Worm (Caenorhabditis elegans): ENCODE results near the gene fbxa-94.

The fbxa-94 gene

ce11 chrV:15572613-15573012 lies at the start of gene fbxa-94:
Gene fbxa-94 (plus strand): TSS chrV:15572913.
- no peak for TF ChIP-seq unc-62 (GFP tag; optimal IDR thresholded peaks at IDR 0.05)

ce11 chrV:15529069-15529468 lies 43.6 kb upstream of the fbxa-94 start, which contains the start of gene srh-276:
Gene srh-276 (plus strand): TSS chrV:15529369.
- no peak for TF ChIP-seq unc-62 (GFP tag; optimal IDR thresholded peaks at IDR 0.05)

ce11 chrV:15533096-15533495 lies 39.6 kb upstream of the fbxa-94 start, which contains the start of gene F21A3.11:
Gene F21A3.11 (minus strand): TSS chrV:15533212.
- no peak for TF ChIP-seq unc-62 (GFP tag; optimal IDR thresholded peaks at IDR 0.05)

ce11 chrV:15533864-15534263 lies 38.8 kb upstream of the fbxa-94 start, which contains the start of gene F21A3.2:
Gene F21A3.2 (minus strand): TSS chrV:15533964.
- TF ChIP-seq unc-62 (GFP tag; optimal IDR thresholded peaks at IDR 0.05): no peak

- TF ChIP-seq unc-62 (GFP tag; optimal IDR thresholded peaks at IDR 0.05): no peak
Observed at ce11 chrV:15536320-15536719, 36.4 kb upstream of the fbxa-94 start, which contains the start of gene F21A3.4. Gene F21A3.4 (plus strand): TSS chrV:15536620.

ce11 chrV:15537923-15538322 lies 34.8 kb upstream of the fbxa-94 start, which contains the start of gene prde-1:
Gene prde-1 (plus strand): TSS chrV:15538244.
- TF ChIP-seq unc-62 (GFP tag; optimal IDR thresholded peaks at IDR 0.05): no peak

- TF ChIP-seq unc-62 (GFP tag; optimal IDR thresholded peaks at IDR 0.05): no peak
Observed at ce11 chrV:15543252-15543651, 29.5 kb upstream of the fbxa-94 start.

- no peak for TF ChIP-seq unc-62 (GFP tag; optimal IDR thresholded peaks at IDR 0.05)
Observed at ce11 chrV:15544898-15545297, 27.8 kb upstream of the fbxa-94 start, which contains the start of gene glb-14. Gene glb-14 (minus strand): TSS chrV:15544994.

- no peak for TF ChIP-seq unc-62 (GFP tag; optimal IDR thresholded peaks at IDR 0.05)
Observed at ce11 chrV:15547727-15548126, 25.0 kb upstream of the fbxa-94 start.

ce11 chrV:15550408-15550807 lies 22.3 kb upstream of the fbxa-94 start:
- no peak for TF ChIP-seq unc-62 (GFP tag; optimal IDR thresholded peaks at IDR 0.05)

ce11 chrV:15551642-15552041 lies 21.1 kb upstream of the fbxa-94 start:
- no peak for TF ChIP-seq unc-62 (GFP tag; optimal IDR thresholded peaks at IDR 0.05)

ce11 chrV:15553869-15554268 lies 18.8 kb upstream of the fbxa-94 start:
- no peak for TF ChIP-seq unc-62 (GFP tag; optimal IDR thresholded peaks at IDR 0.05)

ce11 chrV:15559047-15559446 lies 13.7 kb upstream of the fbxa-94 start, which contains the start of gene acr-18:
Gene acr-18 (minus strand): TSS chrV:15559147.
- no peak for TF ChIP-seq unc-62 (GFP tag; optimal IDR thresholded peaks at IDR 0.05)

ce11 chrV:15559729-15560128 lies 13.0 kb upstream of the fbxa-94 start:
- TF ChIP-seq unc-62 (GFP tag; optimal IDR thresholded peaks at IDR 0.05): no peak

ce11 chrV:15562541-15562940 lies 10.2 kb upstream of the fbxa-94 start:
- no peak for TF ChIP-seq unc-62 (GFP tag; optimal IDR thresholded peaks at IDR 0.05)

- no peak for TF ChIP-seq unc-62 (GFP tag; optimal IDR thresholded peaks at IDR 0.05)
Observed at ce11 chrV:15563477-15563876, 9.2 kb upstream of the fbxa-94 start.

- no peak for TF ChIP-seq unc-62 (GFP tag; optimal IDR thresholded peaks at IDR 0.05)
Observed at ce11 chrV:15563985-15564384, 8.7 kb upstream of the fbxa-94 start.

Measured in whole organism, dauer.